Worm (Caenorhabditis elegans) whole organism, L4 larva: ENCODE measurements around the gene T14A8.2.
A peak's percentile ranks its signal among the peaks of the same experiment; 100 is the strongest.

ENCODE experiments used
- F10B5.3 ChIP-seq: sonication (generic microtip); optimal IDR thresholded peaks from 2 replicates; lab custom pipeline; 2016; ENCODE audit warnings: mild to moderate bottlenecking, missing genetic modification characterization, missing compliant biosample characterization
- F26F4.8 ChIP-seq: fragments of 200-800 bp; sonication (Bioruptor generic); conservative IDR thresholded peaks from 2 replicates; pipeline ENCODE4 v1.3.6; 2022; ENCODE audit warnings: missing genetic modification characterization, missing compliant biosample characterization
- T20F7.1 ChIP-seq: fragments of 200-800 bp; sonication (Bioruptor generic); optimal IDR thresholded peaks from 2 replicates; lab custom pipeline; 2018; ENCODE audit warnings: mild to moderate bottlenecking, missing genetic modification characterization, missing compliant biosample characterization
- T26A8.4 ChIP-seq: fragments of 200-800 bp; sonication (Bioruptor generic); IDR thresholded peaks from 2 replicates; pipeline ENCODE4 v1.3.6; 2022; ENCODE audit warnings: missing genetic modification characterization, missing compliant biosample characterization
- Y75B8A.6 ChIP-seq: fragments of 200-800 bp; sonication (Bioruptor generic); IDR thresholded peaks from 2 replicates; pipeline ENCODE4 v1.3.6; 2022; ENCODE audit warnings: missing genetic modification reagents, missing genetic modification characterization, missing compliant biosample characterization
- ZK337.2 ChIP-seq: fragments of 200-800 bp; sonication (Bioruptor generic); IDR thresholded peaks from 2 replicates; pipeline ENCODE4 v1.3.6; 2022; ENCODE audit warnings: missing genetic modification reagents, missing genetic modification characterization, missing compliant biosample characterization
- ZK546.5 ChIP-seq, 2 experiments: sonication (generic microtip); optimal IDR thresholded peaks; 2 replicates each; lab custom pipeline; 2017; ENCODE audit warnings: missing biosample characterization in 2 of 2, missing genetic modification characterization in 2 of 2
- aha-1 ChIP-seq: fragments of 150-350 bp; peaks from one replicate; lab custom pipeline; 2014; ENCODE audit warnings: missing biosample characterization, missing genetic modification characterization
- ama-1 ChIP-seq: fragments of 150-350 bp; optimal IDR thresholded peaks from 2 replicates; lab custom pipeline; 2014; ENCODE audit warnings: inconsistent platforms, mixed read lengths
- ceh-20 ChIP-seq: fragments of 200-800 bp; sonication (Bioruptor generic); IDR thresholded peaks from 2 replicates; pipeline ENCODE4 v1.3.6; 2022; ENCODE audit warnings: missing genetic modification reagents, missing genetic modification characterization, missing compliant biosample characterization
- cey-2 ChIP-seq: sonication (generic microtip); optimal IDR thresholded peaks from 3 replicates; lab custom pipeline; 2017; ENCODE audit warnings: missing genetic modification characterization, mild to moderate bottlenecking, missing compliant biosample characterization, antibody characterized with exemption, borderline replicate concordance; ENCODE audit not compliant: insufficient read depth
- ctbp-1 ChIP-seq: fragments of 200-800 bp; sonication (Bioruptor generic); IDR thresholded peaks from 2 replicates; pipeline ENCODE4 v1.3.6; 2022; ENCODE audit warnings: missing genetic modification reagents, missing genetic modification characterization, missing compliant biosample characterization
- daf-12 ChIP-seq: fragments of 150-350 bp; optimal IDR thresholded peaks from 2 replicates; lab custom pipeline; 2014; ENCODE audit warnings: missing biosample characterization, missing genetic modification reagents, missing genetic modification characterization
- daf-16 ChIP-seq, 3 experiments: sonication (generic microtip); optimal IDR thresholded peaks; 2 replicates each; lab custom pipeline; 2016 to 2017; ENCODE audit warnings: missing genetic modification characterization in 3 of 3, missing genetic modification reagents in 3 of 3, mild to moderate bottlenecking in 2 of 3, missing compliant biosample characterization in 2 of 3, missing biosample characterization in 1 of 3, moderate library complexity in 1 of 3
- daf-8 ChIP-seq: fragments of 200-800 bp; sonication (Bioruptor generic); IDR thresholded peaks from 2 replicates; pipeline ENCODE4 v1.3.6; 2022; ENCODE audit warnings: missing genetic modification characterization, missing compliant biosample characterization
- dmd-9 ChIP-seq: fragments of 200-800 bp; sonication (Bioruptor generic); IDR thresholded peaks from 2 replicates; pipeline ENCODE4 v1.3.6; 2022; ENCODE audit warnings: missing genetic modification reagents, missing genetic modification characterization, missing compliant biosample characterization
- dpl-1 ChIP-seq: fragments of 150-350 bp; optimal IDR thresholded peaks from 2 replicates; lab custom pipeline; 2014; ENCODE audit warnings: missing biosample characterization, missing genetic modification reagents, missing genetic modification characterization
- dve-1 ChIP-seq: sonication (generic microtip); optimal IDR thresholded peaks from 2 replicates; lab custom pipeline; 2017; ENCODE audit warnings: antibody characterized with exemption, mild to moderate bottlenecking, missing genetic modification characterization, missing compliant biosample characterization; ENCODE audit not compliant: insufficient read depth
- egl-43 ChIP-seq: fragments of 200-800 bp; sonication (Bioruptor generic); IDR thresholded peaks from 2 replicates; pipeline ENCODE4 v1.3.6; 2022; ENCODE audit warnings: missing genetic modification reagents, missing genetic modification characterization, missing compliant biosample characterization
- fkh-10 ChIP-seq: fragments of 150-350 bp; optimal IDR thresholded peaks from 2 replicates; lab custom pipeline; 2014; ENCODE audit warnings: missing biosample characterization, missing genetic modification reagents, missing genetic modification characterization
- gei-8 ChIP-seq: fragments of 200-800 bp; sonication (Bioruptor generic); optimal IDR thresholded peaks from 2 replicates; lab custom pipeline; 2018; ENCODE audit warnings: mild to moderate bottlenecking, missing genetic modification characterization, missing compliant biosample characterization
- hif-1 ChIP-seq, 2 experiments: sonication (generic microtip); optimal IDR thresholded peaks; 2 replicates each; lab custom pipeline; 2016 to 2017; ENCODE audit warnings: missing compliant biosample characterization in 2 of 2, missing genetic modification characterization in 2 of 2, missing genetic modification reagents in 2 of 2, missing genotype in 2 of 2, mild to moderate bottlenecking in 1 of 2
- hlh-11 ChIP-seq: fragments of 200-800 bp; sonication (Bioruptor generic); optimal IDR thresholded peaks from 2 replicates; lab custom pipeline; 2018; ENCODE audit warnings: mild to moderate bottlenecking, missing genetic modification characterization, missing compliant biosample characterization
- hlh-30 ChIP-seq: sonication (generic microtip); optimal IDR thresholded peaks from 2 replicates; lab custom pipeline; 2017; ENCODE audit warnings: antibody characterized with exemption, mild to moderate bottlenecking, missing genetic modification characterization, missing compliant biosample characterization; ENCODE audit not compliant: insufficient read depth
- hmg-1.1 ChIP-seq: fragments of 200-800 bp; sonication (Bioruptor generic); IDR thresholded peaks from 2 replicates; pipeline ENCODE4 v1.3.6; 2022; ENCODE audit warnings: missing genetic modification reagents, missing genetic modification characterization, missing compliant biosample characterization
- jun-1 ChIP-seq: fragments of 150-350 bp; optimal IDR thresholded peaks from 2 replicates; lab custom pipeline; 2014; ENCODE audit warnings: missing biosample characterization, missing genetic modification reagents, missing genetic modification characterization
- lim-7 ChIP-seq: fragments of 200-800 bp; sonication (Bioruptor generic); IDR thresholded peaks from 2 replicates; pipeline ENCODE4 v1.3.6; 2022; ENCODE audit warnings: missing genetic modification characterization, missing compliant biosample characterization
- lin-13 ChIP-seq: fragments of 150-350 bp; optimal IDR thresholded peaks from 2 replicates; lab custom pipeline; 2014; ENCODE audit warnings: missing biosample characterization, missing genetic modification reagents, missing genetic modification characterization
- lin-15B ChIP-seq: fragments of 150-350 bp; sonication (generic microtip); optimal IDR thresholded peaks from 3 replicates; lab custom pipeline; 2014; ENCODE audit warnings: missing biosample characterization, missing genetic modification characterization
- lin-29 ChIP-seq: fragments of 200-800 bp; sonication (Bioruptor generic); IDR thresholded peaks from 2 replicates; pipeline ENCODE4 v1.3.6; 2022; ENCODE audit warnings: missing genetic modification reagents, missing genetic modification characterization, missing compliant biosample characterization
- lin-38 ChIP-seq: fragments of 200-800 bp; sonication (Bioruptor generic); IDR thresholded peaks from 2 replicates; pipeline ENCODE4 v1.3.6; 2022; ENCODE audit warnings: missing genetic modification reagents, missing genetic modification characterization, missing compliant biosample characterization
- mes-2 ChIP-seq: sonication (generic microtip); optimal IDR thresholded peaks from 2 replicates; lab custom pipeline; 2016; ENCODE audit warnings: missing genotype, mild to moderate bottlenecking, missing genetic modification characterization, missing compliant biosample characterization; ENCODE audit not compliant: poor library complexity, severe bottlenecking
- mxl-2 ChIP-seq: fragments of 200-800 bp; sonication (Bioruptor generic); conservative IDR thresholded peaks from 2 replicates; pipeline ENCODE4 v1.3.6; 2022; ENCODE audit warnings: missing genetic modification reagents, missing genetic modification characterization, missing compliant biosample characterization
- nhr-11 ChIP-seq: fragments of 150-350 bp; optimal IDR thresholded peaks from 2 replicates; lab custom pipeline; 2014; ENCODE audit warnings: missing biosample characterization, missing genetic modification characterization
- nhr-111 ChIP-seq: fragments of 200-800 bp; sonication (Bioruptor generic); optimal IDR thresholded peaks from 2 replicates; lab custom pipeline; 2018; ENCODE audit warnings: mild to moderate bottlenecking, missing genetic modification characterization, missing compliant biosample characterization
- nhr-25 ChIP-seq: sonication (generic microtip); optimal IDR thresholded peaks from 2 replicates; lab custom pipeline; 2017; ENCODE audit warnings: missing genetic modification characterization, mild to moderate bottlenecking, missing compliant biosample characterization, antibody characterized with exemption, moderate library complexity, borderline replicate concordance; ENCODE audit not compliant: insufficient read depth
- nhr-6 ChIP-seq: fragments of 150-350 bp; optimal IDR thresholded peaks from 2 replicates; lab custom pipeline; 2014; ENCODE audit warnings: missing biosample characterization, missing genetic modification characterization
- rbr-2 ChIP-seq: sonication (generic microtip); optimal IDR thresholded peaks from 2 replicates; lab custom pipeline; 2016; ENCODE audit warnings: missing genotype, missing genetic modification characterization, missing compliant biosample characterization
- sdz-12 ChIP-seq: fragments of 200-800 bp; sonication (Bioruptor generic); optimal IDR thresholded peaks from 2 replicates; lab custom pipeline; 2018; ENCODE audit warnings: mild to moderate bottlenecking, missing genetic modification characterization, missing compliant biosample characterization
- set-16 ChIP-seq: fragments of 200-800 bp; sonication (Bioruptor generic); IDR thresholded peaks from 2 replicates; pipeline ENCODE4 v1.3.6; 2022; ENCODE audit warnings: missing genetic modification reagents, missing genetic modification characterization, missing compliant biosample characterization
- snpc-1.2 ChIP-seq: fragments of 200-800 bp; sonication (Bioruptor generic); IDR thresholded peaks from 2 replicates; pipeline ENCODE4 v1.3.6; 2022; ENCODE audit warnings: missing genetic modification reagents, missing genetic modification characterization, missing compliant biosample characterization
- spr-1 ChIP-seq: sonication (generic microtip); optimal IDR thresholded peaks from 2 replicates; lab custom pipeline; 2016; ENCODE audit warnings: mild to moderate bottlenecking, missing genetic modification characterization, missing compliant biosample characterization
- tra-1 ChIP-seq: fragments of 200-800 bp; sonication (Bioruptor generic); IDR thresholded peaks from 2 replicates; pipeline ENCODE4 v1.3.6; 2022; ENCODE audit warnings: missing genetic modification reagents, missing genetic modification characterization, missing compliant biosample characterization
- vab-7 ChIP-seq: fragments of 200-800 bp; sonication (Bioruptor generic); IDR thresholded peaks from 2 replicates; pipeline ENCODE4 v1.3.6; 2022; ENCODE audit warnings: missing genetic modification reagents, missing genetic modification characterization, missing compliant biosample characterization
- zfp-3 ChIP-seq: fragments of 200-800 bp; sonication (Bioruptor generic); conservative IDR thresholded peaks from 2 replicates; pipeline ENCODE4 v1.3.6; 2022; ENCODE audit warnings: missing genetic modification reagents, missing genetic modification characterization, missing compliant biosample characterization
- zip-11 ChIP-seq: fragments of 200-800 bp; sonication (Bioruptor generic); IDR thresholded peaks from 2 replicates; pipeline ENCODE4 v1.3.6; 2022; ENCODE audit warnings: missing genetic modification characterization, missing compliant biosample characterization
- zip-2 ChIP-seq: fragments of 150-350 bp; optimal IDR thresholded peaks from 2 replicates; lab custom pipeline; 2014; ENCODE audit warnings: missing biosample characterization, missing genetic modification characterization

T14A8.2 gene

DNA sequence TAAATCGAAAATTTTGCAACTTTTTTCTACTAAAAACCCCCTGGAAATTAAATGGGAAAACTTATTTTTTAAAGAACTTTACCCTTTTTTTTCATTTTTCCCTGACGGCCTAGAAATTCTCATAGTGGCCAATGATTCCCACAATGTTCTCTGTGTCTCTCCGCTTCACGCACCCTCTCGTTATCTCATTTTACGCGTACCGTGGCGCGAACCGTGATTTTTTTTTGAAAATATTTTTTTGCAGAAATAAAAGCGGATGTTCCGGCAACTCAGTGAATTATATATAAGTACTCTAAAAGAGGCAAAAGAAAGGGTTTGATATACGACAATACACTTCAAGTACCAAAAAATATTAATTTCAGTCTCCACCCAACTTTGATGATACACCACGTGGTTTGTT is 24.0 kb upstream of the T14A8.2 start, which contains the start of gene C06A6.2:
Gene C06A6.2 (plus strand): TSS at position 237 of the 400 bp plus-strand sequence.
- TF ChIP-seq ctbp-1 (GFP tag; lab: Robert Waterston, UW) (no peak), spr-1 (tag; lab: Kevin White, UChicago) (no peak), nhr-111 (GFP tag; lab: Kevin White, UChicago) (no peak), hmg-1.1 (GFP tag; lab: Robert Waterston, UW) (no peak), ama-1 (no peak), hif-1 (tag; optimal IDR thresholded peaks at IDR 0.05; lab: Kevin White, UChicago) (no peak), dve-1 (tag; lab: Kevin White, UChicago) (no peak), snpc-1.2 (no peak), gei-8 (GFP tag; lab: Kevin White, UChicago) (no peak), hlh-30 (peak; percentile 3), nhr-25 (tag; lab: Kevin White, UChicago) (no peak), Y75B8A.6 (GFP tag; lab: Robert Waterston, UW) (no peak), set-16 (GFP tag; lab: Robert Waterston, UW) (no peak), T20F7.1 (GFP tag; lab: Kevin White, UChicago) (no peak), mes-2 (tag; lab: Kevin White, UChicago) (peak; percentile 29), lim-7 (no peak)

DNA sequence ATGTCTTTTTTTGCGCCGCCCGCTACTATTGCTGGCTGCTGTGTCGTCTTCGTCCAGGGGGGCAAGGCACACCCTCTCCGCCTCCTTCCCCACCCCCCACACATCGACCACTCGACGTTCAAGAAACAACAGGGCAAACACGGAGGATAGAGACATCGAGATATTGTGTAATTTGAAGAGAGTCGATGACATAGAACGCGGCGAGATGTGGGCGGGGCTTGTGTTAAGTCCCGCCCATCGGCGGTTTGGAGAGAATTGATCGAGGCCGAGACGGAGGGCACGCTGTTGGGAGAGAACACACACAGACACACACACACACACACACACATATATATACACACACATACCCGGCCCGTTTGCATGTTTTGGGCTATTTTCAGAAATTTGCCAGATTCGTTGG is 23.2 kb upstream of the T14A8.2 start:
- TF ChIP-seq cey-2 (tag; lab: Kevin White, UChicago), result no peak
- peak; percentile 41 for TF ChIP-seq T26A8.4 (GFP tag; lab: Robert Waterston, UW)
- peak; percentile 46 for TF ChIP-seq dpl-1 (GFP tag; lab: Kevin White, UChicago)
- TF ChIP-seq set-16 (GFP tag; lab: Robert Waterston, UW), result peak; percentile 82
- peak; percentile 44; the same call in 1 of the 2 replicates for TF ChIP-seq tra-1 (GFP tag; lab: Robert Waterston, UW)
- peak; percentile 53 for TF ChIP-seq lin-13 (GFP tag; lab: Kevin White, UChicago)
- TF ChIP-seq ZK337.2, result 0 out of 2 replicates have a peak, but pooled peaks have one; percentile 53
- TF ChIP-seq daf-8 (GFP tag; lab: Robert Waterston, UW), result no peak
- peak; percentile 62 for TF ChIP-seq nhr-11 (tag; lab: Kevin White, UChicago)
- TF ChIP-seq mxl-2 (GFP tag; lab: Robert Waterston, UW), result no peak
- TF ChIP-seq F26F4.8 (GFP tag; lab: Robert Waterston, UW), result no peak
- TF ChIP-seq ctbp-1 (GFP tag; lab: Robert Waterston, UW), result peak; percentile 70
- TF ChIP-seq zip-11 (GFP tag; lab: Robert Waterston, UW), result no peak
- TF ChIP-seq daf-12, result no peak
- TF ChIP-seq egl-43 (GFP tag; lab: Robert Waterston, UW), result no peak
- TF ChIP-seq ama-1, result peak; percentile 24
- no peak for TF ChIP-seq zfp-3 (GFP tag; lab: Robert Waterston, UW)
- peak; percentile 91 for TF ChIP-seq rbr-2 (tag; lab: Kevin White, UChicago)
- no peak for TF ChIP-seq zip-2 (tag; lab: Kevin White, UChicago)
- no peak for TF ChIP-seq vab-7 (GFP tag; lab: Robert Waterston, UW)
- no peak for TF ChIP-seq nhr-6
- peak; percentile 25 to 57 for TF ChIP-seq daf-16 (GFP tag; optimal IDR thresholded peaks at IDR 0.05; lab: Kevin White, UChicago)
- peak; percentile 72 for TF ChIP-seq daf-16 (tag; optimal IDR thresholded peaks at IDR 0.05; lab: Kevin White, UChicago)
- peak; percentile 59 for TF ChIP-seq fkh-10 (GFP tag; lab: Kevin White, UChicago)
- no peak for TF ChIP-seq ZK546.5 (tag; optimal IDR thresholded peaks at IDR 0.05; lab: Kevin White, UChicago)
- TF ChIP-seq ceh-20, result peak; percentile 70; the same call in 1 of the 2 replicates
- no peak for TF ChIP-seq sdz-12 (GFP tag; lab: Kevin White, UChicago)
- no peak for TF ChIP-seq lin-29 (GFP tag; lab: Robert Waterston, UW)
- peak; percentile 77 for TF ChIP-seq mes-2 (tag; lab: Kevin White, UChicago)
- no peak for TF ChIP-seq lin-15B (tag; lab: Kevin White, UChicago)
- TF ChIP-seq F10B5.3 (tag; lab: Kevin White, UChicago), result peak; percentile 46
- no peak for TF ChIP-seq gei-8 (GFP tag; lab: Kevin White, UChicago)
- TF ChIP-seq dmd-9 (GFP tag; lab: Robert Waterston, UW), result no peak
- TF ChIP-seq jun-1 (tag; lab: Kevin White, UChicago), result peak; percentile 11
- peak; percentile 49 for TF ChIP-seq lin-38 (GFP tag; lab: Robert Waterston, UW)
- TF ChIP-seq hlh-11 (tag; lab: Kevin White, UChicago), result peak; percentile 92
- TF ChIP-seq aha-1, result peak; percentile 99
- TF ChIP-seq hlh-30, result peak; percentile 79
